Worm (Caenorhabditis elegans): ENCODE results near the gene F59E12.9.

F59E12.9 gene

ce11 chrII:5649236-5650004, 2.6 kb upstream of the F59E12.9 start, which contains the start of the genes sam-4, F59E12.17 and zyg-1:
TSS of gene sam-4 (minus strand) at chrII:5649286.
TSS of gene F59E12.17 (minus strand) at chrII:5649470.
TSS of gene zyg-1 (plus strand) at chrII:5649748.
- TF ChIP-seq elt-3 (tag; optimal IDR thresholded peaks at IDR 0.05) (no peak), ztf-4 (tag; optimal IDR thresholded peaks at IDR 0.05) (no peak), lsy-12 (tag; optimal IDR thresholded peaks at IDR 0.05) (no peak), ceh-28 (tag; optimal IDR thresholded peaks at IDR 0.05) (no peak), ama-1 (optimal IDR thresholded peaks at IDR 0.05) (no peak), egl-5 (tag; optimal IDR thresholded peaks at IDR 0.05) (peak; percentile 63), ZK546.5 (tag; optimal IDR thresholded peaks at IDR 0.05) (no peak), nfya-1 (tag; optimal IDR thresholded peaks at IDR 0.05; ENCODE audit: insufficient read depth) (peak; percentile 90), mdl-1 (tag; optimal IDR thresholded peaks at IDR 0.05) (no peak), skn-1 (tag; optimal IDR thresholded peaks at IDR 0.05) (no peak), eor-1 (tag; optimal IDR thresholded peaks at IDR 0.05) (no peak), fkh-2 (tag; optimal IDR thresholded peaks at IDR 0.05) (no peak), lin-39 (tag; optimal IDR thresholded peaks at IDR 0.05) (peak; percentile 74), nhr-43 (tag; optimal IDR thresholded peaks at IDR 0.05; ENCODE audit: poor library complexity, severe bottlenecking) (peak; percentile 6), unc-62 (GFP tag; optimal IDR thresholded peaks at IDR 0.05) (no peak), snpc-4 (tag; optimal IDR thresholded peaks at IDR 0.05) (no peak), pha-4 (tag; optimal IDR thresholded peaks at IDR 0.05) (peak; percentile 87), fkh-10 (GFP tag; optimal IDR thresholded peaks at IDR 0.05) (no peak), unc-39 (tag; optimal IDR thresholded peaks at IDR 0.05) (no peak), mml-1 (tag; optimal IDR thresholded peaks at IDR 0.05) (no peak), nhr-23 (tag; optimal IDR thresholded peaks at IDR 0.05) (peak; percentile 17), nhr-67 (tag; optimal IDR thresholded peaks at IDR 0.05) (no peak), elt-1 (tag; optimal IDR thresholded peaks at IDR 0.05) (no peak), aly-2 (tag; optimal IDR thresholded peaks at IDR 0.05) (no peak), jun-1 (tag; optimal IDR thresholded peaks at IDR 0.05) (no peak), ceh-82 (tag; optimal IDR thresholded peaks at IDR 0.05) (no peak), sea-2 (GFP tag; optimal IDR thresholded peaks at IDR 0.05) (no peak), nhr-237 (tag; optimal IDR thresholded peaks at IDR 0.05) (no peak), nhr-76 (tag; optimal IDR thresholded peaks at IDR 0.05) (no peak), zag-1 (tag; optimal IDR thresholded peaks at IDR 0.05) (no peak), nhr-77 (tag; optimal IDR thresholded peaks at IDR 0.05) (no peak), lin-15B (tag; optimal IDR thresholded peaks at IDR 0.05) (peak; percentile 95), nhr-28 (tag; optimal IDR thresholded peaks at IDR 0.05) (no peak), ceh-9 (tag; optimal IDR thresholded peaks at IDR 0.05) (no peak), R02D3.7 (tag; optimal IDR thresholded peaks at IDR 0.05) (no peak), tbx-2 (tag; optimal IDR thresholded peaks at IDR 0.05) (no peak), daf-12 (tag; optimal IDR thresholded peaks at IDR 0.05) (no peak), elt-2 (tag; optimal IDR thresholded peaks at IDR 0.05) (peak; percentile 52), nhr-25 (tag; optimal IDR thresholded peaks at IDR 0.05) (peak; percentile 51), nhr-12 (tag; optimal IDR thresholded peaks at IDR 0.05) (no peak), pqm-1 (tag; optimal IDR thresholded peaks at IDR 0.05) (peak; percentile 18), nhr-11 (tag; optimal IDR thresholded peaks at IDR 0.05) (no peak), ceh-16 (tag; optimal IDR thresholded peaks at IDR 0.05) (no peak), hmg-11 (tag; optimal IDR thresholded peaks at IDR 0.05) (peak; percentile 35), ztf-11 (tag; optimal IDR thresholded peaks at IDR 0.05) (no peak), egl-27 (tag; optimal IDR thresholded peaks at IDR 0.05) (no peak), fos-1 (tag; optimal IDR thresholded peaks at IDR 0.05) (no peak)

Measured in whole organism, L3 larva.